Worm (Caenorhabditis elegans) whole organism, midembryonic: ENCODE results near the gene R02F11.12.

ENCODE experiments used
- T22C8.4 ChIP-seq: fragments of 200-800 bp; sonication (Bioruptor generic); IDR thresholded peaks from 2 replicates; pipeline ENCODE4 v1.3.6; 2022; ENCODE audit warnings: missing genetic modification characterization, missing compliant biosample characterization
- cog-1 ChIP-seq: sonication (generic microtip); optimal IDR thresholded peaks from 2 replicates; lab custom pipeline; 2016; ENCODE audit warnings: missing genetic modification characterization, missing compliant biosample characterization
- flt-1 ChIP-seq: fragments of 200-800 bp; sonication (Bioruptor generic); IDR thresholded peaks from 2 replicates; pipeline ENCODE4 v1.3.6; 2022; ENCODE audit warnings: missing genetic modification characterization, missing compliant biosample characterization
- klf-2 ChIP-seq: fragments of 200-800 bp; sonication (Bioruptor generic); conservative IDR thresholded peaks from 2 replicates; pipeline ENCODE4 v1.3.6; 2022; ENCODE audit warnings: missing genetic modification reagents, missing genetic modification characterization, missing compliant biosample characterization
- med-1 ChIP-seq: sonication (generic microtip); optimal IDR thresholded peaks from 2 replicates; lab custom pipeline; 2017; ENCODE audit warnings: missing genetic modification characterization, mild to moderate bottlenecking, missing compliant biosample characterization, antibody characterized with exemption, missing genetic modification reagents; ENCODE audit not compliant: insufficient read depth
- ref-1 ChIP-seq: fragments of 200-800 bp; sonication (Bioruptor generic); conservative IDR thresholded peaks from 2 replicates; pipeline ENCODE4 v1.3.6; 2022; ENCODE audit warnings: missing genetic modification reagents, missing genetic modification characterization, missing compliant biosample characterization
- tab-1 ChIP-seq: fragments of 200-800 bp; sonication (Bioruptor generic); IDR thresholded peaks from 2 replicates; pipeline ENCODE4 v1.3.6; 2022; ENCODE audit warnings: missing genetic modification characterization, missing compliant biosample characterization
- ztf-23 ChIP-seq: fragments of 200-800 bp; sonication (Bioruptor generic); IDR thresholded peaks from 2 replicates; pipeline ENCODE4 v1.3.6; 2022; ENCODE audit warnings: missing genetic modification reagents, missing genetic modification characterization, missing compliant biosample characterization
- ztf-29 ChIP-seq: fragments of 200-800 bp; sonication (Bioruptor generic); IDR thresholded peaks from 2 replicates; pipeline ENCODE4 v1.3.6; 2022; ENCODE audit warnings: missing genetic modification reagents, missing genetic modification characterization, missing compliant biosample characterization

R02F11.12 gene

ce11 chrV:4806859-4807258 lies 16.4 kb downstream of the R02F11.12 start:
- TF ChIP-seq T22C8.4 (GFP tag; lab: Robert Waterston, UW), result no peak
- no peak for TF ChIP-seq klf-2 (GFP tag; lab: Robert Waterston, UW)
- TF ChIP-seq tab-1 (GFP tag; lab: Robert Waterston, UW), result no peak
- TF ChIP-seq cog-1, result no peak
- TF ChIP-seq ztf-29 (GFP tag; lab: Robert Waterston, UW), result no peak
- no peak for TF ChIP-seq ztf-23 (GFP tag; lab: Robert Waterston, UW)
- no peak for TF ChIP-seq med-1 (GFP tag; lab: Kevin White, UChicago)
- no peak for TF ChIP-seq ref-1 (GFP tag; lab: Robert Waterston, UW)
- no peak for TF ChIP-seq flt-1 (GFP tag; lab: Robert Waterston, UW)

ce11 chrV:4810653-4811052 lies 20.2 kb downstream of the R02F11.12 start:
- TF ChIP-seq med-1 (GFP tag; lab: Kevin White, UChicago), result no peak
- 0 out of 2 replicates have a peak, but pooled peaks have one; percentile 7 for TF ChIP-seq tab-1 (GFP tag; lab: Robert Waterston, UW)
- TF ChIP-seq klf-2 (GFP tag; lab: Robert Waterston, UW), result no peak
- peak; percentile 46; the same call in 1 of the 2 replicates for TF ChIP-seq flt-1 (GFP tag; lab: Robert Waterston, UW)
- TF ChIP-seq cog-1, result peak; percentile 58

- TF ChIP-seq med-1 (GFP tag; lab: Kevin White, UChicago) (no peak), ref-1 (GFP tag; lab: Robert Waterston, UW) (no peak), ztf-23 (GFP tag; lab: Robert Waterston, UW) (no peak), cog-1 (no peak), flt-1 (GFP tag; lab: Robert Waterston, UW) (no peak), tab-1 (GFP tag; lab: Robert Waterston, UW) (no peak), klf-2 (GFP tag; lab: Robert Waterston, UW) (no peak), T22C8.4 (GFP tag; lab: Robert Waterston, UW) (no peak)
Measured at ce11 chrV:4813825-4814224, 23.4 kb downstream of the R02F11.12 start.

- no peak for TF ChIP-seq ztf-29 (GFP tag; lab: Robert Waterston, UW)
- TF ChIP-seq klf-2 (GFP tag; lab: Robert Waterston, UW), result no peak
- TF ChIP-seq med-1 (GFP tag; lab: Kevin White, UChicago), result no peak
- TF ChIP-seq ref-1 (GFP tag; lab: Robert Waterston, UW), result no peak
- TF ChIP-seq cog-1, result no peak
- TF ChIP-seq tab-1 (GFP tag; lab: Robert Waterston, UW), result no peak
- no peak for TF ChIP-seq flt-1 (GFP tag; lab: Robert Waterston, UW)
- TF ChIP-seq ztf-23 (GFP tag; lab: Robert Waterston, UW), result no peak
- no peak for TF ChIP-seq T22C8.4 (GFP tag; lab: Robert Waterston, UW)
Measured at ce11 chrV:4818563-4818962, 28.1 kb downstream of the R02F11.12 start, which contains the start of gene ccep-97. Gene ccep-97, minus strand, starts transcription at chrV:4818663.

ce11 chrV:4820601-4821000 lies 30.1 kb downstream of the R02F11.12 start:
- TF ChIP-seq T22C8.4 (GFP tag; lab: Robert Waterston, UW), result no peak
- no peak for TF ChIP-seq cog-1
- no peak for TF ChIP-seq flt-1 (GFP tag; lab: Robert Waterston, UW)
- TF ChIP-seq ref-1 (GFP tag; lab: Robert Waterston, UW), result no peak
- TF ChIP-seq klf-2 (GFP tag; lab: Robert Waterston, UW), result no peak
- TF ChIP-seq ztf-23 (GFP tag; lab: Robert Waterston, UW), result no peak
- no peak for TF ChIP-seq tab-1 (GFP tag; lab: Robert Waterston, UW)
- no peak for TF ChIP-seq ztf-29 (GFP tag; lab: Robert Waterston, UW)
- TF ChIP-seq med-1 (GFP tag; lab: Kevin White, UChicago), result no peak

- TF ChIP-seq T22C8.4 (GFP tag; lab: Robert Waterston, UW) (no peak), ztf-23 (GFP tag; lab: Robert Waterston, UW) (no peak), tab-1 (GFP tag; lab: Robert Waterston, UW) (no peak), ref-1 (GFP tag; lab: Robert Waterston, UW) (no peak), klf-2 (GFP tag; lab: Robert Waterston, UW) (no peak), cog-1 (no peak), med-1 (GFP tag; lab: Kevin White, UChicago) (no peak), flt-1 (GFP tag; lab: Robert Waterston, UW) (no peak), ztf-29 (GFP tag; lab: Robert Waterston, UW) (no peak)
Measured at ce11 chrV:4823323-4823682, 32.8 kb downstream of the R02F11.12 start, which contains the start of gene adss-1. Gene adss-1, minus strand, starts transcription at chrV:4823423.

DNA sequence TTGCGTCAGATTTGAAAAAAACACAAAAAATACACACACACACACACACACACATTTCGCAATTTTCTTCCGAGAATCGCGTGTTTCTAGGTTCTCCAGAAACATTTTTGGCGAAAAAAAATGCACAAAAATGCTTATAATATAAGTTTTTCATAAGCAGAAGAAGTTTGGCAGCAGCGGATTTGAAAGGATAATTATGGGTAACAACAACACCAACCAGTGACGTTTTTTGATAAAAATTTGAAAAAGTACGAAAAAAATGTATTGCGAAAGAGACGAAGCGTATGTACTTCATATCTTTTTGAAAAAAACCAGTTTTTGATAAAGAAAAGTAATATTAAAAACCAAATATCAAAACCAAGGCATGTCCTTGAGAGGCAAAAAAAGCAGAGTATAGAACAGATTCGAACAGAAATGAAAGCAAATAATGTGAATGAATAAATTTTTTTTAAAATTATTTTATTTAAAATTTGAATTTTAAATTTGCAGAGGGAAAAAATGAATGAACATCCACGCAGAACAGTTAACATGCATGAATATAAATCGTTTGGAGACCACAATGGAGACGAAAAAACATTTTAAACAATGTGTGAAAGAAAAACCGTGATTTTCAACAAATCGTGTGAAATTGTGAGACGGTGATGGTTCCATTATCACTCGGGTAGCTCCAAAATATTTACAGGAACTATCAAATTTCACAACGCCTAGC lies 33.4 kb downstream of the R02F11.12 start:
- no peak for TF ChIP-seq klf-2 (GFP tag; lab: Robert Waterston, UW)
- no peak for TF ChIP-seq T22C8.4 (GFP tag; lab: Robert Waterston, UW)
- no peak for TF ChIP-seq ref-1 (GFP tag; lab: Robert Waterston, UW)
- TF ChIP-seq ztf-23 (GFP tag; lab: Robert Waterston, UW), result no peak
- TF ChIP-seq tab-1 (GFP tag; lab: Robert Waterston, UW), result no peak
- TF ChIP-seq ztf-29 (GFP tag; lab: Robert Waterston, UW), result no peak
- no peak for TF ChIP-seq flt-1 (GFP tag; lab: Robert Waterston, UW)
- no peak for TF ChIP-seq med-1 (GFP tag; lab: Kevin White, UChicago)
- no peak for TF ChIP-seq cog-1

ce11 chrV:4826710-4827380 lies 36.4 kb downstream of the R02F11.12 start, which contains the start of the genes hsp-6 and C37H5.5:
Gene hsp-6, minus strand, starts transcription at chrV:4826760.
Gene C37H5.5, plus strand, starts transcription at chrV:4827360.
- peak; percentile 40 for TF ChIP-seq cog-1
- TF ChIP-seq ztf-23 (GFP tag; lab: Robert Waterston, UW), result peak; percentile 43; the same call in 1 of the 2 replicates
- no peak for TF ChIP-seq ref-1 (GFP tag; lab: Robert Waterston, UW)
- 0 out of 2 replicates have a peak, but pooled peaks have one; percentile 55 for TF ChIP-seq flt-1 (GFP tag; lab: Robert Waterston, UW)
